Worm (Caenorhabditis elegans): Measurements from ENCODE around the gene R09H10.5.

R09H10.5 gene

ce11 chrIV:10614918-10615477 is 13.6 kb downstream of the R09H10.5 start, which contains the start of gene ptr-14:
Gene ptr-14 (plus strand): TSS chrIV:10615427.
- TF ChIP-seq aly-1 (tag; optimal IDR thresholded peaks at IDR 0.05) (no peak), ama-1 (optimal IDR thresholded peaks at IDR 0.05) (no peak), hnd-1 (tag; optimal IDR thresholded peaks at IDR 0.05) (no peak), flt-1 (GFP tag; IDR thresholded peaks at IDR 0.05) (no peak), pes-1 (GFP tag; IDR thresholded peaks at IDR 0.05) (no peak), sea-1 (GFP tag; conservative IDR thresholded peaks at IDR 0.05) (no peak), ceh-36 (tag; optimal IDR thresholded peaks at IDR 0.05) (no peak)

- no peak for TF ChIP-seq flt-1 (GFP tag; IDR thresholded peaks at IDR 0.05)
- TF ChIP-seq sea-1 (GFP tag; conservative IDR thresholded peaks at IDR 0.05) = no peak
- TF ChIP-seq tbx-11 (GFP tag; IDR thresholded peaks at IDR 0.05) = no peak
- no peak for TF ChIP-seq tra-4 (tag; optimal IDR thresholded peaks at IDR 0.05)
- no peak for TF ChIP-seq hnd-1 (tag; optimal IDR thresholded peaks at IDR 0.05)
- no peak for TF ChIP-seq aly-1 (tag; optimal IDR thresholded peaks at IDR 0.05)
- no peak for TF ChIP-seq ceh-36 (tag; optimal IDR thresholded peaks at IDR 0.05)
- no peak for TF ChIP-seq ceh-13 (GFP tag; optimal IDR thresholded peaks at IDR 0.05)
- no peak for TF ChIP-seq ets-7 (tag; optimal IDR thresholded peaks at IDR 0.05)
- no peak for TF ChIP-seq ama-1 (optimal IDR thresholded peaks at IDR 0.05)
- TF ChIP-seq scrt-1 (GFP tag; IDR thresholded peaks at IDR 0.05) = no peak
Observed at ce11 chrIV:10612281-10612680, 16.3 kb downstream of the R09H10.5 start.

- no peak for TF ChIP-seq tbx-11 (GFP tag; IDR thresholded peaks at IDR 0.05)
- TF ChIP-seq tra-4 (tag; optimal IDR thresholded peaks at IDR 0.05) = no peak
- TF ChIP-seq aly-1 (tag; optimal IDR thresholded peaks at IDR 0.05) = no peak
- no peak for TF ChIP-seq hnd-1 (tag; optimal IDR thresholded peaks at IDR 0.05)
- no peak for TF ChIP-seq ama-1 (optimal IDR thresholded peaks at IDR 0.05)
- no peak for TF ChIP-seq sea-1 (GFP tag; conservative IDR thresholded peaks at IDR 0.05)
- no peak for TF ChIP-seq ets-7 (tag; optimal IDR thresholded peaks at IDR 0.05)
- no peak for TF ChIP-seq hmg-4 (GFP tag; optimal IDR thresholded peaks at IDR 0.05)
Observed at ce11 chrIV:10609920-10610319, 18.7 kb downstream of the R09H10.5 start.

- TF ChIP-seq hmg-4 (GFP tag; optimal IDR thresholded peaks at IDR 0.05) = no peak
- TF ChIP-seq aly-1 (tag; optimal IDR thresholded peaks at IDR 0.05) = no peak
- TF ChIP-seq hnd-1 (tag; optimal IDR thresholded peaks at IDR 0.05) = no peak
- no peak for TF ChIP-seq flt-1 (GFP tag; IDR thresholded peaks at IDR 0.05)
- TF ChIP-seq tbx-37 (GFP tag; conservative IDR thresholded peaks at IDR 0.05) = no peak
- no peak for TF ChIP-seq ceh-13 (GFP tag; optimal IDR thresholded peaks at IDR 0.05)
- TF ChIP-seq tbx-11 (GFP tag; IDR thresholded peaks at IDR 0.05) = no peak
- TF ChIP-seq hmbx-1 (tag; optimal IDR thresholded peaks at IDR 0.05) = no peak
- no peak for TF ChIP-seq ama-1 (optimal IDR thresholded peaks at IDR 0.05)
- TF ChIP-seq B0310.2 (tag; optimal IDR thresholded peaks at IDR 0.05) = no peak
- no peak for TF ChIP-seq ets-7 (tag; optimal IDR thresholded peaks at IDR 0.05)
- TF ChIP-seq scrt-1 (GFP tag; IDR thresholded peaks at IDR 0.05) = no peak
- no peak for TF ChIP-seq tra-4 (tag; optimal IDR thresholded peaks at IDR 0.05)
- TF ChIP-seq sea-1 (GFP tag; conservative IDR thresholded peaks at IDR 0.05) = no peak
- TF ChIP-seq pes-1 (GFP tag; IDR thresholded peaks at IDR 0.05) = no peak
- TF ChIP-seq ceh-36 (tag; optimal IDR thresholded peaks at IDR 0.05) = no peak
Observed at ce11 chrIV:10608275-10608674, 20.4 kb downstream of the R09H10.5 start, which contains the start of gene R09H10.6. Gene R09H10.6 (plus strand): TSS chrIV:10608575.

- TF ChIP-seq tbx-37 (GFP tag; conservative IDR thresholded peaks at IDR 0.05) = no peak
- no peak for TF ChIP-seq F13C5.2 (tag; optimal IDR thresholded peaks at IDR 0.05)
Observed at ce11 chrIV:10606575-10607080, 22.0 kb downstream of the R09H10.5 start, which contains the start of gene R09H10.3. Gene R09H10.3 (plus strand): TSS chrIV:10607030.

- no peak for TF ChIP-seq hmg-4 (GFP tag; optimal IDR thresholded peaks at IDR 0.05)
- no peak for TF ChIP-seq flt-1 (GFP tag; IDR thresholded peaks at IDR 0.05)
- no peak for TF ChIP-seq F13C5.2 (tag; optimal IDR thresholded peaks at IDR 0.05)
Observed at ce11 chrIV:10602644-10603043, 26.0 kb downstream of the R09H10.5 start, which contains the start of gene R09H10.2. Gene R09H10.2 (plus strand): TSS chrIV:10602944.

- no peak for TF ChIP-seq hnd-1 (tag; optimal IDR thresholded peaks at IDR 0.05)
Observed at ce11 chrIV:10599983-10600382, 28.6 kb downstream of the R09H10.5 start, which contains the start of gene R09H10.1. Gene R09H10.1 (plus strand): TSS chrIV:10600283.

- TF ChIP-seq pes-1 (GFP tag; IDR thresholded peaks at IDR 0.05) = no peak
Observed at ce11 chrIV:10596505-10596904, 32.1 kb downstream of the R09H10.5 start, which contains the start of gene C43F9.11. Gene C43F9.11 (plus strand): TSS chrIV:10596805.

ce11 chrIV:10593570-10593969 is 35.1 kb downstream of the R09H10.5 start, which contains the start of gene C43F9.7:
Gene C43F9.7 (minus strand): TSS chrIV:10593670.
- TF ChIP-seq sea-1 (GFP tag; conservative IDR thresholded peaks at IDR 0.05) (no peak), tbx-11 (GFP tag; IDR thresholded peaks at IDR 0.05) (no peak), hnd-1 (tag; optimal IDR thresholded peaks at IDR 0.05) (no peak), ets-7 (tag; optimal IDR thresholded peaks at IDR 0.05) (no peak), tra-4 (tag; optimal IDR thresholded peaks at IDR 0.05) (no peak), B0310.2 (tag; optimal IDR thresholded peaks at IDR 0.05) (no peak), tbx-37 (GFP tag; conservative IDR thresholded peaks at IDR 0.05) (no peak), ceh-36 (tag; optimal IDR thresholded peaks at IDR 0.05) (no peak), ceh-13 (GFP tag; optimal IDR thresholded peaks at IDR 0.05) (no peak), aly-1 (tag; optimal IDR thresholded peaks at IDR 0.05) (no peak), scrt-1 (GFP tag; IDR thresholded peaks at IDR 0.05) (no peak), hmg-4 (GFP tag; optimal IDR thresholded peaks at IDR 0.05) (no peak), pes-1 (GFP tag; IDR thresholded peaks at IDR 0.05) (no peak), flt-1 (GFP tag; IDR thresholded peaks at IDR 0.05) (no peak), F13C5.2 (tag; optimal IDR thresholded peaks at IDR 0.05) (no peak), ama-1 (optimal IDR thresholded peaks at IDR 0.05) (no peak), hmbx-1 (tag; optimal IDR thresholded peaks at IDR 0.05) (no peak)
